Worm (Caenorhabditis elegans): Measurements from ENCODE around the gene exc-13.

DNA sequence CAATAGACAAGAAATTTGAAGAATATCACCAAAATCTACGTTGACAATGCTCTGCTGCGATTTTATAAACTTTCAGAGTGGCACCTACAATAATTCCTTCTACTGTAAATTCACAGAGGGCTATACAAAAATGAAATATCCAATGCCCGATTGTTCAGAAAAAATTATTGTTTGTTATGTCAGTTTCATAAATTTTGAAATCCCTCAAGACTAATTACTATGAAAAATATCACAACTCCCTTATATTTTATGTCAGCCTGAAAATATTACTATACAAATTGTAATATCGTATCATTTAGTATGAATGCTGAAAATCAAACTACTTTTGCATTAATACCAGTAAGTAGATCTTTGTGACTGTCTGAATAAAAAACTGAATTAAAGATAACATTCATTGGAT is 35.5 kb downstream of the exc-13 start, which contains the start of gene srx-60:
- TF ChIP-seq T22C8.4 (GFP tag; IDR thresholded peaks at IDR 0.05) (no peak), flt-1 (GFP tag; IDR thresholded peaks at IDR 0.05) (no peak)

Data from whole organism, midembryonic.